Worm (Caenorhabditis elegans) whole organism, L1 larva: ENCODE results near the gene srh-59.

Experiments used
- C04F5.9 ChIP-seq: sonication (generic microtip); optimal IDR thresholded peaks from 2 replicates; lab custom pipeline; 2016; ENCODE audit warnings: missing genetic modification characterization, missing compliant biosample characterization
- C16A3.4 ChIP-seq: fragments of 150-350 bp; optimal IDR thresholded peaks from 2 replicates; lab custom pipeline; 2014; ENCODE audit warnings: missing biosample characterization, missing genetic modification characterization
- C34B4.2 ChIP-seq: sonication (generic microtip); optimal IDR thresholded peaks from 2 replicates; lab custom pipeline; 2017; ENCODE audit warnings: mild to moderate bottlenecking, missing genetic modification characterization, missing compliant biosample characterization
- aha-1 ChIP-seq: fragments of 150-350 bp; optimal IDR thresholded peaks from 2 replicates; lab custom pipeline; 2014; ENCODE audit warnings: missing biosample characterization, missing genetic modification characterization
- alr-1 ChIP-seq: fragments of 200-800 bp; sonication (Bioruptor generic); optimal IDR thresholded peaks from 2 replicates; lab custom pipeline; 2018; ENCODE audit warnings: borderline replicate concordance, mild to moderate bottlenecking, missing genetic modification characterization, missing compliant biosample characterization
- ama-1 ChIP-seq: fragments of 150-350 bp; optimal IDR thresholded peaks from 2 replicates; lab custom pipeline; 2014
- blmp-1 ChIP-seq: fragments of 150-350 bp; optimal IDR thresholded peaks from 2 replicates; lab custom pipeline; 2014; ENCODE audit warnings: missing biosample characterization, missing genetic modification characterization
- ceh-8 ChIP-seq: fragments of 200-800 bp; sonication (Bioruptor generic); optimal IDR thresholded peaks from 2 replicates; lab custom pipeline; 2018; ENCODE audit warnings: mild to moderate bottlenecking, missing genetic modification characterization, moderate library complexity, missing compliant biosample characterization
- ceh-82 ChIP-seq, 3 experiments: fragments of 150-350 bp in 1 of 3; sonication (generic microtip) in 2 of 3; optimal IDR thresholded peaks; 2 replicates each; lab custom pipeline; 2014 to 2017; ENCODE audit warnings: missing biosample characterization in 3 of 3, missing genetic modification characterization in 3 of 3
- efl-1 ChIP-seq, 4 experiments: fragments of 150-350 bp; optimal IDR thresholded peaks in 3 of 4; peaks in 1 of 4; 1 replicate in 1 of 4; 2 replicates in 3 of 4; lab custom pipeline; 2014; ENCODE audit warnings: missing biosample characterization in 2 of 4, missing genetic modification characterization in 2 of 4, missing genetic modification reagents in 2 of 4
- egl-27 ChIP-seq, 2 experiments: fragments of 150-350 bp in 1 of 2; sonication (generic microtip); optimal IDR thresholded peaks; 3 replicates each; lab custom pipeline; 2017 to 2018; ENCODE audit warnings: missing biosample characterization in 2 of 2, missing genetic modification characterization in 2 of 2, missing genetic modification reagents in 2 of 2
- elt-2 ChIP-seq: sonication (generic microtip); optimal IDR thresholded peaks from 2 replicates; lab custom pipeline; 2016; ENCODE audit warnings: missing genetic modification characterization, mild to moderate bottlenecking, inconsistent platforms, missing compliant biosample characterization, missing genetic modification reagents
- elt-3 ChIP-seq, 6 experiments: fragments of 150-350 bp in 1 of 6; sonication (generic microtip); optimal IDR thresholded peaks; 2 replicates each; lab custom pipeline; 2017 to 2018; ENCODE audit warnings: missing biosample characterization in 6 of 6, missing genetic modification characterization in 6 of 6, inconsistent platforms in 1 of 6
- fkh-8 ChIP-seq: sonication (generic microtip); optimal IDR thresholded peaks from 2 replicates; lab custom pipeline; 2016; ENCODE audit warnings: mild to moderate bottlenecking, missing genetic modification characterization, missing compliant biosample characterization
- hlh-4 ChIP-seq: sonication (generic microtip); optimal IDR thresholded peaks from 2 replicates; lab custom pipeline; 2016; ENCODE audit warnings: mild to moderate bottlenecking, missing genetic modification characterization, missing compliant biosample characterization
- irx-1 ChIP-seq: sonication (generic microtip); optimal IDR thresholded peaks from 2 replicates; lab custom pipeline; 2016; ENCODE audit warnings: missing genetic modification characterization, missing compliant biosample characterization
- jun-1 ChIP-seq: fragments of 150-350 bp; optimal IDR thresholded peaks from 2 replicates; lab custom pipeline; 2014; ENCODE audit warnings: missing biosample characterization, missing genetic modification reagents, missing genetic modification characterization
- lin-14 ChIP-seq: fragments of 200-800 bp; sonication (Bioruptor generic); optimal IDR thresholded peaks from 2 replicates; lab custom pipeline; 2018; ENCODE audit warnings: mild to moderate bottlenecking, missing genetic modification characterization, moderate library complexity, missing compliant biosample characterization
- lin-35 ChIP-seq, 2 experiments: fragments of 150-350 bp; optimal IDR thresholded peaks; 2 replicates each; lab custom pipeline; 2014; ENCODE audit warnings: missing biosample characterization in 2 of 2, missing genetic modification characterization in 2 of 2, missing genetic modification reagents in 2 of 2
- lsy-2 ChIP-seq, 2 experiments: fragments of 150-350 bp; optimal IDR thresholded peaks; 2 replicates each; lab custom pipeline; 2014; ENCODE audit warnings: missing biosample characterization in 2 of 2, missing genetic modification characterization in 2 of 2
- mab-9 ChIP-seq: fragments of 200-800 bp; sonication (Bioruptor generic); IDR thresholded peaks from 2 replicates; pipeline ENCODE4 v1.3.6; 2022; ENCODE audit warnings: missing genetic modification reagents, missing genetic modification characterization, missing compliant biosample characterization
- mdl-1 ChIP-seq, 2 experiments: fragments of 150-350 bp; optimal IDR thresholded peaks; 2 replicates each; lab custom pipeline; 2014 to 2017; ENCODE audit warnings: missing biosample characterization in 2 of 2, missing genetic modification characterization in 2 of 2, inconsistent platforms in 1 of 2
- nhr-11 ChIP-seq: fragments of 150-350 bp; optimal IDR thresholded peaks from 2 replicates; lab custom pipeline; 2014; ENCODE audit warnings: missing biosample characterization, missing genetic modification characterization
- nhr-12 ChIP-seq: sonication (generic microtip); optimal IDR thresholded peaks from 2 replicates; lab custom pipeline; 2017; ENCODE audit warnings: missing biosample characterization, missing genetic modification characterization
- nhr-19 ChIP-seq: fragments of 200-800 bp; sonication (Bioruptor generic); conservative IDR thresholded peaks from 2 replicates; pipeline ENCODE4 v1.3.6; 2022; ENCODE audit warnings: missing genetic modification characterization, missing compliant biosample characterization
- nhr-20 ChIP-seq: sonication (generic microtip); optimal IDR thresholded peaks from 2 replicates; lab custom pipeline; 2016; ENCODE audit warnings: mild to moderate bottlenecking, missing genetic modification characterization, missing compliant biosample characterization
- nhr-237 ChIP-seq: fragments of 150-350 bp; optimal IDR thresholded peaks from 2 replicates; lab custom pipeline; 2014; ENCODE audit warnings: missing biosample characterization, missing genetic modification characterization
- nhr-28 ChIP-seq: fragments of 150-350 bp; optimal IDR thresholded peaks from 2 replicates; lab custom pipeline; 2014; ENCODE audit warnings: missing biosample characterization, missing genetic modification characterization
- nhr-77 ChIP-seq: fragments of 150-350 bp; optimal IDR thresholded peaks from 2 replicates; lab custom pipeline; 2014; ENCODE audit warnings: missing biosample characterization, missing genetic modification characterization
- nhr-84 ChIP-seq: sonication (generic microtip); optimal IDR thresholded peaks from 2 replicates; lab custom pipeline; 2017; ENCODE audit warnings: missing biosample characterization, missing genetic modification characterization
- nhr-90 ChIP-seq: sonication (generic microtip); optimal IDR thresholded peaks from 2 replicates; lab custom pipeline; 2016; ENCODE audit warnings: mild to moderate bottlenecking, missing genetic modification characterization, missing compliant biosample characterization; ENCODE audit not compliant: poor library complexity
- pag-3 ChIP-seq: sonication (generic microtip); optimal IDR thresholded peaks from 2 replicates; lab custom pipeline; 2017; ENCODE audit warnings: missing genetic modification characterization, mild to moderate bottlenecking, missing compliant biosample characterization, antibody characterized with exemption, borderline replicate concordance; ENCODE audit not compliant: insufficient read depth
- pax-3 ChIP-seq: fragments of 200-800 bp; sonication (Bioruptor generic); optimal IDR thresholded peaks from 2 replicates; lab custom pipeline; 2018; ENCODE audit warnings: mild to moderate bottlenecking, missing genetic modification characterization, moderate library complexity, missing compliant biosample characterization
- pqm-1 ChIP-seq: sonication (generic microtip); optimal IDR thresholded peaks from 3 replicates; lab custom pipeline; 2017; ENCODE audit warnings: missing biosample characterization, missing genetic modification characterization
- rnt-1 ChIP-seq: sonication (generic microtip); optimal IDR thresholded peaks from 2 replicates; lab custom pipeline; 2016; ENCODE audit warnings: mild to moderate bottlenecking, missing genetic modification characterization, moderate library complexity, missing compliant biosample characterization
- skn-1 ChIP-seq: fragments of 150-350 bp; optimal IDR thresholded peaks from 2 replicates; lab custom pipeline; 2014; ENCODE audit warnings: missing biosample characterization, missing genetic modification characterization
- sptf-1 ChIP-seq: fragments of 150-350 bp; optimal IDR thresholded peaks from 2 replicates; lab custom pipeline; 2014; ENCODE audit warnings: missing biosample characterization, missing genetic modification characterization
- swsn-7 ChIP-seq: sonication (generic microtip); optimal IDR thresholded peaks from 2 replicates; lab custom pipeline; 2016; ENCODE audit warnings: missing genetic modification characterization, missing compliant biosample characterization
- tbx-2 ChIP-seq: sonication (generic microtip); optimal IDR thresholded peaks from 2 replicates; lab custom pipeline; 2016; ENCODE audit warnings: missing genetic modification characterization, missing compliant biosample characterization
- unc-30 ChIP-seq: sonication (generic microtip); optimal IDR thresholded peaks from 2 replicates; lab custom pipeline; 2017; ENCODE audit warnings: missing biosample characterization, missing genetic modification characterization
- unc-62 ChIP-seq: fragments of 150-350 bp; optimal IDR thresholded peaks from 2 replicates; lab custom pipeline; 2014; ENCODE audit warnings: missing biosample characterization, missing genetic modification reagents, missing genetic modification characterization
- zip-4 ChIP-seq: fragments of 200-800 bp; sonication (Bioruptor generic); optimal IDR thresholded peaks from 2 replicates; lab custom pipeline; 2018; ENCODE audit warnings: mild to moderate bottlenecking, missing genetic modification characterization, moderate library complexity, missing compliant biosample characterization
- ztf-11 ChIP-seq, 2 experiments: sonication (generic microtip); optimal IDR thresholded peaks; 2 replicates each; lab custom pipeline; 2016 to 2017; ENCODE audit warnings: missing genetic modification characterization in 2 of 2, missing biosample characterization in 1 of 2, missing compliant biosample characterization in 1 of 2

Gene srh-59

ce11 chrII:3555281-3555680 lies 26.6 kb upstream of the srh-59 start (continued):
- TF ChIP-seq nhr-20 (tag; lab: Kevin White, UChicago) (peak; percentile 55), irx-1 (tag; lab: Kevin White, UChicago) (no peak), elt-3 (tag; optimal IDR thresholded peaks at IDR 0.05; lab: Kevin White, UChicago) (peak in 2 of 6 experiments; percentile 30 to 54), ceh-8 (no peak), mab-9 (GFP tag; lab: Robert Waterston, UW) (no peak), lin-14 (peak; percentile 20)

- TF ChIP-seq ztf-11 (tag; optimal IDR thresholded peaks at IDR 0.05; lab: Kevin White, UChicago) = no peak
- no peak for TF ChIP-seq lsy-2 (tag; optimal IDR thresholded peaks at IDR 0.05; lab: Kevin White, UChicago)
- peak; percentile 68 for TF ChIP-seq blmp-1
- TF ChIP-seq nhr-28 (tag; lab: Kevin White, UChicago) = no peak
- TF ChIP-seq lin-14 = peak; percentile 13
- TF ChIP-seq fkh-8 (tag; lab: Kevin White, UChicago) = no peak
- TF ChIP-seq tbx-2 = no peak
- peak in 4 of 6 experiments; percentile 10 to 78 (median 48) for TF ChIP-seq elt-3 (tag; optimal IDR thresholded peaks at IDR 0.05; lab: Kevin White, UChicago)
- no peak for TF ChIP-seq C16A3.4 (tag; lab: Kevin White, UChicago)
- TF ChIP-seq nhr-19 (GFP tag; lab: Robert Waterston, UW) = no peak
- TF ChIP-seq nhr-90 = no peak
- no peak for TF ChIP-seq mdl-1 (tag; optimal IDR thresholded peaks at IDR 0.05; lab: Kevin White, UChicago)
- no peak for TF ChIP-seq nhr-12
- no peak for TF ChIP-seq efl-1 (optimal IDR thresholded peaks at IDR 0.05; lab: Kevin White, UChicago)
- no peak for TF ChIP-seq efl-1 (GFP tag; optimal IDR thresholded peaks at IDR 0.05 in 1 of 2; lab: Kevin White, UChicago)
- no peak for TF ChIP-seq pax-3 (tag; lab: Kevin White, UChicago)
- TF ChIP-seq ceh-8 = no peak
- TF ChIP-seq ceh-82 (tag; optimal IDR thresholded peaks at IDR 0.05; lab: Kevin White, UChicago) = no peak
- TF ChIP-seq C34B4.2 = no peak
- TF ChIP-seq egl-27 (tag; optimal IDR thresholded peaks at IDR 0.05; lab: Kevin White, UChicago) = no peak
These were observed 25.3 kb upstream of the srh-59 start for ce11 chrII:3556584-3556983.

- no peak for TF ChIP-seq lin-35 (GFP tag; optimal IDR thresholded peaks at IDR 0.05; lab: Kevin White, UChicago)
- TF ChIP-seq skn-1 (tag; lab: Kevin White, UChicago) = no peak
- TF ChIP-seq sptf-1 (tag; lab: Kevin White, UChicago) = no peak
- TF ChIP-seq jun-1 (tag; lab: Kevin White, UChicago) = no peak
- no peak for TF ChIP-seq swsn-7 (tag; lab: Kevin White, UChicago)
These were observed 24.4 kb upstream of the srh-59 start, which contains the start of gene lgc-45 for ce11 chrII:3557417-3557816. Gene lgc-45, plus strand, starts transcription at chrII:3557472.

- TF ChIP-seq rnt-1 (tag; lab: Kevin White, UChicago) = no peak
- no peak for TF ChIP-seq ama-1 (lab: Kevin White, UChicago)
- TF ChIP-seq hlh-4 (tag; lab: Kevin White, UChicago) = no peak
- no peak for TF ChIP-seq zip-4 (GFP tag; lab: Kevin White, UChicago)
- TF ChIP-seq lin-14 = no peak
- no peak for TF ChIP-seq elt-2
- no peak for TF ChIP-seq C04F5.9 (tag; lab: Kevin White, UChicago)
- TF ChIP-seq mdl-1 (tag; optimal IDR thresholded peaks at IDR 0.05; lab: Kevin White, UChicago) = no peak
- no peak for TF ChIP-seq efl-1 (optimal IDR thresholded peaks at IDR 0.05; lab: Kevin White, UChicago)
- TF ChIP-seq efl-1 (GFP tag; optimal IDR thresholded peaks at IDR 0.05 in 1 of 2; lab: Kevin White, UChicago) = no peak
- no peak for TF ChIP-seq alr-1 (tag; lab: Kevin White, UChicago)
- TF ChIP-seq unc-62 (GFP tag; lab: Kevin White, UChicago) = no peak
- TF ChIP-seq nhr-84 = no peak
- no peak for TF ChIP-seq pqm-1
- no peak for TF ChIP-seq nhr-237 (tag; lab: Kevin White, UChicago)
- no peak for TF ChIP-seq ceh-8
- TF ChIP-seq nhr-77 = no peak
- no peak for TF ChIP-seq pag-3
- no peak for TF ChIP-seq nhr-11 (tag; lab: Kevin White, UChicago)
- TF ChIP-seq unc-30 (tag; lab: Kevin White, UChicago) = no peak
- no peak for TF ChIP-seq aha-1
These were observed 21.3 kb upstream of the srh-59 start, which contains the start of gene W10G11.1 for ce11 chrII:3560592-3560991. Gene W10G11.1, minus strand, starts transcription at chrII:3560692.
